Worm (Caenorhabditis elegans) whole organism, L2 larva: ENCODE results near the gene gst-27.

ENCODE experiments used
- aly-2 ChIP-seq: fragments of 150-350 bp; optimal IDR thresholded peaks from 2 replicates; lab custom pipeline; 2014; ENCODE audit warnings: missing biosample characterization, missing genetic modification characterization
- ceh-82 ChIP-seq: fragments of 150-350 bp; optimal IDR thresholded peaks from 2 replicates; lab custom pipeline; 2014; ENCODE audit warnings: missing biosample characterization, missing genetic modification characterization
- elt-3 ChIP-seq: sonication (generic microtip); optimal IDR thresholded peaks from 2 replicates; lab custom pipeline; 2017; ENCODE audit warnings: missing biosample characterization, missing genetic modification characterization
- gmeb-1 ChIP-seq: fragments of 150-350 bp; optimal IDR thresholded peaks from 2 replicates; lab custom pipeline; 2014; ENCODE audit warnings: missing biosample characterization, missing genetic modification characterization
- lin-11 ChIP-seq: fragments of 150-350 bp; sonication (generic microtip); optimal IDR thresholded peaks from 2 replicates; lab custom pipeline; 2014; ENCODE audit warnings: missing biosample characterization, missing genetic modification characterization, inconsistent platforms, mixed read lengths
- ztf-11 ChIP-seq: sonication (generic microtip); optimal IDR thresholded peaks from 2 replicates; lab custom pipeline; 2017; ENCODE audit warnings: missing biosample characterization, missing genetic modification characterization

- TF ChIP-seq ceh-82 (tag; lab: Kevin White, UChicago) (no peak), aly-2 (tag; lab: Kevin White, UChicago) (no peak), elt-3 (tag; lab: Kevin White, UChicago) (no peak), gmeb-1 (tag; lab: Kevin White, UChicago) (no peak), ztf-11 (no peak), lin-11 (tag; lab: Kevin White, UChicago) (no peak)
Observed at ce11 chrII:15130512-15130911, 35.0 kb downstream of the gst-27 start, which contains the start of gene Y53F4B.62.
